Fruit fly (Drosophila melanogaster): ENCODE results near the gene obst-I.
A peak's percentile ranks its signal among the peaks of the same experiment; 100 is the strongest.

obst-I gene

DNA sequence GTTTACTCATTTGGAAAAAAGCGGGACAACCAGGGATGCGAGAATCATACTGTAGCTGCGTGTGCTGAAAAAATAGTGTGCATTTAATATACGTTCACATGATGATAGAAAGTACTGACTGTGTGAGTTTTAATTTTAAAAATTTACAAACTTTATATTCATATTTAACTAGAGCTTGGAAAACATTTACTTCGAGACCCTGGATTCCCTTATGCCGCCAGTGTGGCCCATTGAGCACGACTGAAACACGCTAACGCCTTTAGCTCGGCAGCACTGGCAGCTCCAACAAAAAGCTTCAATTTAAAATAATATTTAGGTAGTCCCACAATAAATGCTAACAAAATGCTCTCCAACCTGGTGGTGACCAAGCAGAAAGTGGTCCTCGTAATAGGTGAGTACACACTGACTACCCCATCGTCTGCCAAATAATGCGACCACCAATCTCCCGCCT is 10.2 kb upstream of the obst-I start, which contains the start of the genes CG1275 and Elp5 (continued):
- peak; percentile 99 for TF ChIP-seq CG4730 (GFP tag; IDR thresholded peaks at IDR 0.05)
- TF ChIP-seq Abd-B (GFP tag; optimal IDR thresholded peaks at IDR 0.05) = peak; percentile 98
- TF ChIP-seq inv (GFP tag; IDR thresholded peaks at IDR 0.05; ENCODE audit: partially characterized antibody) = peak; percentile 24; the same call in 1 of the 2 replicates
- TF ChIP-seq CG32532 (GFP tag; IDR thresholded peaks at IDR 0.05) = peak; percentile 100
- peak; percentile 97 for TF ChIP-seq Mad (GFP tag; optimal IDR thresholded peaks at IDR 0.05)
- TF ChIP-seq twi (tag; optimal IDR thresholded peaks at IDR 0.05) = peak; percentile 95
- peak; percentile 93 for TF ChIP-seq cwo (GFP tag; optimal IDR thresholded peaks at IDR 0.05)
- peak; percentile 94 for TF ChIP-seq wek (GFP tag; optimal IDR thresholded peaks at IDR 0.05)
- peak; percentile 98 for TF ChIP-seq Oli (tag; optimal IDR thresholded peaks at IDR 0.05)
- TF ChIP-seq hkb (optimal IDR thresholded peaks at IDR 0.05) = no peak
- TF ChIP-seq hkb (GFP tag; IDR thresholded peaks at IDR 0.05) = peak; percentile 99
- peak; percentile 97 for TF ChIP-seq CG30431 (GFP tag; optimal IDR thresholded peaks at IDR 0.05)
- TF ChIP-seq Usf (GFP tag; optimal IDR thresholded peaks at IDR 0.05) = peak; percentile 95
- TF ChIP-seq CG6175 (GFP tag; IDR thresholded peaks at IDR 0.05) = peak; percentile 99
- TF ChIP-seq CG18476 (GFP tag; optimal IDR thresholded peaks at IDR 0.05) = peak; percentile 95
- TF ChIP-seq ap (GFP tag; IDR thresholded peaks at IDR 0.05) = peak; percentile 99
- peak; percentile 99 for TF ChIP-seq gsb (GFP tag; IDR thresholded peaks at IDR 0.05)
- TF ChIP-seq Lpt (GFP tag; optimal IDR thresholded peaks at IDR 0.05) = no peak
- TF ChIP-seq CG9215 (GFP tag; IDR thresholded peaks at IDR 0.05) = peak; percentile 98
- peak; percentile 96 for TF ChIP-seq CG4617 (GFP tag; optimal IDR thresholded peaks at IDR 0.05; ENCODE audit: borderline replicate concordance)
- no peak for TF ChIP-seq CG6791 (GFP tag; IDR thresholded peaks at IDR 0.05; ENCODE audit: partially characterized antibody)
- TF ChIP-seq cas (GFP tag; IDR thresholded peaks at IDR 0.05) = peak; percentile 99
- peak; percentile 95 for TF ChIP-seq CG11560 (tag; IDR thresholded peaks at IDR 0.05)
- TF ChIP-seq sim (GFP tag; IDR thresholded peaks at IDR 0.05) = peak; percentile 99
- TF ChIP-seq dimm (GFP tag; IDR thresholded peaks at IDR 0.05) = peak; percentile 99
- peak; percentile 94 for TF ChIP-seq CG4820 (GFP tag; optimal IDR thresholded peaks at IDR 0.05)
- peak; percentile 97 for TF ChIP-seq maf-S (GFP tag; optimal IDR thresholded peaks at IDR 0.05)
- TF ChIP-seq jumu (GFP tag; optimal IDR thresholded peaks at IDR 0.05) = peak; percentile 94
- TF ChIP-seq CG12071 (GFP tag; optimal IDR thresholded peaks at IDR 0.05) = peak; percentile 92
- no peak for TF ChIP-seq Tbp (GFP tag; optimal IDR thresholded peaks at IDR 0.05)
- TF ChIP-seq hth (optimal IDR thresholded peaks at IDR 0.05) = no peak
- TF ChIP-seq Chrac-16 (GFP tag; optimal IDR thresholded peaks at IDR 0.05) = peak; percentile 98
- TF ChIP-seq Taf1 (GFP tag; IDR thresholded peaks at IDR 0.05) = peak; percentile 99
- peak; percentile 99 for TF ChIP-seq Xbp1 (GFP tag; optimal IDR thresholded peaks at IDR 0.05)
- TF ChIP-seq CHES-1-like (GFP tag; optimal IDR thresholded peaks at IDR 0.05) = peak; percentile 96
- TF ChIP-seq abd-A (tag; optimal IDR thresholded peaks at IDR 0.05) = no peak
- peak; percentile 93 for TF ChIP-seq CG4328 (GFP tag; optimal IDR thresholded peaks at IDR 0.05)
- TF ChIP-seq fd96Cb (tag; optimal IDR thresholded peaks at IDR 0.05) = peak; percentile 96
- TF ChIP-seq CG11696 (GFP tag; IDR thresholded peaks at IDR 0.05) = peak; percentile 98
- peak; percentile 98 for TF ChIP-seq CG7928 (GFP tag; optimal IDR thresholded peaks at IDR 0.05)
- peak; percentile 94 for TF ChIP-seq Blimp-1 (GFP tag; optimal IDR thresholded peaks at IDR 0.05)
- TF ChIP-seq NC2α (GFP tag; optimal IDR thresholded peaks at IDR 0.05) = peak; percentile 94
- TF ChIP-seq CG34422 (GFP tag; IDR thresholded peaks at IDR 0.05) = peak; percentile 100
- TF ChIP-seq HmgD (GFP tag; optimal IDR thresholded peaks at IDR 0.05) = peak; percentile 86
- TF ChIP-seq shn (GFP tag; optimal IDR thresholded peaks at IDR 0.05) = peak; percentile 91
- TF ChIP-seq Dfd (GFP tag; optimal IDR thresholded peaks at IDR 0.05) = peak in 1 of 2 experiments; percentile 51
- TF ChIP-seq sisA (GFP tag; IDR thresholded peaks at IDR 0.05) = peak; percentile 99
- TF ChIP-seq CG17385 (GFP tag; optimal IDR thresholded peaks at IDR 0.05) = peak; percentile 96
- TF ChIP-seq CG7745 (tag; optimal IDR thresholded peaks at IDR 0.05) = peak; percentile 78
- peak; percentile 45 for TF ChIP-seq BEAF-32 (GFP tag; optimal IDR thresholded peaks at IDR 0.05)
- TF ChIP-seq CG1602 (GFP tag; optimal IDR thresholded peaks at IDR 0.05) = peak; percentile 98
- peak; percentile 97 for TF ChIP-seq lab (GFP tag; optimal IDR thresholded peaks at IDR 0.05)

Data from whole organism, embryonic.